Fruit fly (Drosophila melanogaster) whole organism, pupa: ENCODE data around the gene CG43407.
A peak's percentile ranks its signal among the peaks of the same experiment; 100 is the strongest.

ENCODE experiments used
- CG10348 ChIP-seq: fragments of 200-800 bp; sonication (Bioruptor generic); IDR thresholded peaks from 2 replicates; pipeline ENCODE4 v1.3.6; 2022; ENCODE audit warnings: missing biosample characterization, missing genetic modification characterization
- CG12605 ChIP-seq: fragments of 200-800 bp; sonication (Bioruptor generic); IDR thresholded peaks from 2 replicates; pipeline ENCODE4 v1.3.6; 2022; ENCODE audit warnings: missing biosample characterization, missing genetic modification characterization
- CG13204 ChIP-seq: fragments of 200-800 bp; sonication (Bioruptor generic); optimal IDR thresholded peaks from 2 replicates; lab custom pipeline; 2018; ENCODE audit warnings: missing biosample characterization, mild to moderate bottlenecking, missing genetic modification characterization, moderate library complexity
- CG14655 ChIP-seq: fragments of 200-800 bp; sonication (Bioruptor generic); optimal IDR thresholded peaks from 3 replicates; lab custom pipeline; 2017; ENCODE audit warnings: mild to moderate bottlenecking, missing biosample characterization, missing genetic modification reagents, missing genetic modification characterization
- CG15710 ChIP-seq: fragments of 200-800 bp; sonication (Bioruptor generic); optimal IDR thresholded peaks from 2 replicates; lab custom pipeline; 2018; ENCODE audit warnings: missing biosample characterization, mild to moderate bottlenecking, missing genetic modification characterization, moderate library complexity
- CG17806 ChIP-seq: fragments of 200-800 bp; sonication (Bioruptor generic); optimal IDR thresholded peaks from 2 replicates; lab custom pipeline; 2018; ENCODE audit warnings: missing biosample characterization, mild to moderate bottlenecking, missing genetic modification characterization, moderate library complexity
- CG32121 ChIP-seq: fragments of 200-800 bp; sonication (Bioruptor generic); IDR thresholded peaks from 2 replicates; pipeline ENCODE4 v1.3.6; 2022; ENCODE audit warnings: missing biosample characterization, missing genetic modification characterization
- CG34367 ChIP-seq: fragments of 200-800 bp; sonication (Bioruptor generic); optimal IDR thresholded peaks from 2 replicates; lab custom pipeline; 2018; ENCODE audit warnings: missing biosample characterization, mild to moderate bottlenecking, missing genetic modification characterization
- CG4496 ChIP-seq: fragments of 200-800 bp; sonication (Bioruptor generic); IDR thresholded peaks from 3 replicates; pipeline ENCODE4 v1.3.6; 2022; ENCODE audit warnings: missing biosample characterization, missing genetic modification characterization
- CG8159 ChIP-seq: fragments of 200-800 bp; sonication (Bioruptor generic); optimal IDR thresholded peaks from 3 replicates; lab custom pipeline; 2018; ENCODE audit warnings: missing biosample characterization, mild to moderate bottlenecking, missing genetic modification characterization, moderate library complexity
- CG8301 ChIP-seq: fragments of 200-800 bp; sonication (Bioruptor generic); optimal IDR thresholded peaks from 2 replicates; lab custom pipeline; 2018; ENCODE audit warnings: missing biosample characterization, mild to moderate bottlenecking, missing genetic modification characterization
- CG9948 ChIP-seq: fragments of 200-800 bp; sonication (Bioruptor generic); optimal IDR thresholded peaks from 2 replicates; lab custom pipeline; 2018; ENCODE audit warnings: missing biosample characterization, mild to moderate bottlenecking, missing genetic modification characterization, moderate library complexity
- D1 ChIP-seq: fragments of 200-800 bp; sonication (Bioruptor generic); optimal IDR thresholded peaks from 2 replicates; lab custom pipeline; 2018; ENCODE audit warnings: missing biosample characterization, mild to moderate bottlenecking, missing genetic modification characterization, moderate library complexity
- EcR ChIP-seq: fragments of 200-800 bp; sonication (Bioruptor generic); optimal IDR thresholded peaks from 3 replicates; lab custom pipeline; 2019; ENCODE audit warnings: missing biosample characterization, missing genetic modification characterization, mild to moderate bottlenecking, moderate library complexity, missing genetic modification reagents
- Ets98B ChIP-seq: fragments of 200-800 bp; sonication (Bioruptor generic); IDR thresholded peaks from 2 replicates; pipeline ENCODE4 v1.3.6; 2022; ENCODE audit warnings: missing biosample characterization, missing genetic modification characterization
- Pif1A ChIP-seq: fragments of 200-800 bp; sonication (Bioruptor generic); optimal IDR thresholded peaks from 3 replicates; lab custom pipeline; 2016; ENCODE audit warnings: missing biosample characterization, missing genetic modification characterization
- Pif1B ChIP-seq: fragments of 200-800 bp; sonication (Bioruptor generic); optimal IDR thresholded peaks from 3 replicates; lab custom pipeline; 2016; ENCODE audit warnings: missing biosample characterization, missing genetic modification characterization
- Snoo ChIP-seq: fragments of 200-800 bp; sonication (Bioruptor generic); optimal IDR thresholded peaks from 3 replicates; lab custom pipeline; 2017; ENCODE audit warnings: missing biosample characterization, mild to moderate bottlenecking, missing genetic modification characterization, inconsistent platforms
- fd96Ca ChIP-seq: fragments of 200-800 bp; sonication (Bioruptor generic); IDR thresholded peaks from 3 replicates; pipeline ENCODE4 v1.3.6; 2022; ENCODE audit warnings: missing biosample characterization, missing genetic modification characterization
- gl ChIP-seq: fragments of 200-800 bp; sonication (Bioruptor generic); optimal IDR thresholded peaks from 2 replicates; lab custom pipeline; 2018; ENCODE audit warnings: missing biosample characterization, mild to moderate bottlenecking, missing genetic modification characterization
- rn ChIP-seq: fragments of 200-800 bp; sonication (Bioruptor generic); IDR thresholded peaks from 2 replicates; pipeline ENCODE4 v1.3.6; 2022; ENCODE audit warnings: missing biosample characterization, missing genetic modification characterization

Gene CG43407

dm6 chr3L:19085688-19086363 is 32.6 kb upstream of the CG43407 start:
- TF ChIP-seq CG10348 (GFP tag; lab: Robert Waterston, UW) (no peak), fd96Ca (GFP tag; lab: Robert Waterston, UW) (0 out of 3 replicates have a peak, but pooled peaks have one; percentile 16), rn (GFP tag; lab: Robert Waterston, UW) (no peak), CG13204 (GFP tag; lab: Kevin White, UChicago) (peak; percentile 39), CG4496 (GFP tag; lab: Robert Waterston, UW) (peak; percentile 6; the same call in 1 of the 3 replicates), D1 (peak; percentile 36), CG34367 (tag; lab: Kevin White, UChicago) (no peak), Snoo (tag; lab: Kevin White, UChicago) (no peak), CG32121 (GFP tag; lab: Robert Waterston, UW) (peak; percentile 42)

- no peak for TF ChIP-seq rn (GFP tag; lab: Robert Waterston, UW)
- no peak for TF ChIP-seq CG8301
- TF ChIP-seq CG34367 (tag; lab: Kevin White, UChicago) = no peak
- no peak for TF ChIP-seq CG13204 (GFP tag; lab: Kevin White, UChicago)
- no peak for TF ChIP-seq Snoo (tag; lab: Kevin White, UChicago)
- TF ChIP-seq D1 = no peak
These were observed 29.9 kb upstream of the CG43407 start for dm6 chr3L:19083126-19083525.

dm6 chr3L:19080926-19081700 is 27.9 kb upstream of the CG43407 start:
- no peak for TF ChIP-seq CG9948 (tag; lab: Kevin White, UChicago)
- TF ChIP-seq gl (tag; lab: Kevin White, UChicago) = no peak
- TF ChIP-seq CG4496 (GFP tag; lab: Robert Waterston, UW) = no peak
- no peak for TF ChIP-seq CG34367 (tag; lab: Kevin White, UChicago)
- peak; percentile 35 for TF ChIP-seq CG14655 (GFP tag; lab: Kevin White, UChicago)
- TF ChIP-seq D1 = no peak
- TF ChIP-seq CG10348 (GFP tag; lab: Robert Waterston, UW) = no peak
- TF ChIP-seq EcR (GFP tag; lab: Kevin White, UChicago) = peak; percentile 98
- no peak for TF ChIP-seq CG17806 (tag; lab: Kevin White, UChicago)
- TF ChIP-seq Pif1A = no peak
- peak; percentile 47 for TF ChIP-seq CG8159 (tag; lab: Kevin White, UChicago)
- TF ChIP-seq fd96Ca (GFP tag; lab: Robert Waterston, UW) = 0 out of 3 replicates have a peak, but pooled peaks have one; percentile 10
- no peak for TF ChIP-seq rn (GFP tag; lab: Robert Waterston, UW)
- TF ChIP-seq CG12605 = no peak; the same call in 1 of the 2 replicates
- TF ChIP-seq Snoo (tag; lab: Kevin White, UChicago) = no peak
- TF ChIP-seq CG15710 (tag; lab: Kevin White, UChicago) = no peak
- no peak for TF ChIP-seq CG8301
- no peak; the same call in 1 of the 2 replicates for TF ChIP-seq Ets98B (GFP tag; lab: Robert Waterston, UW)
- TF ChIP-seq Pif1B (GFP tag; lab: Kevin White, UChicago) = no peak
- TF ChIP-seq CG13204 (GFP tag; lab: Kevin White, UChicago) = peak; percentile 42
- no peak for TF ChIP-seq CG32121 (GFP tag; lab: Robert Waterston, UW)
- TF ChIP-seq, all 21 proteins: peak for 5

dm6 chr3L:19079798-19080691 is 26.9 kb upstream of the CG43407 start:
- TF ChIP-seq fd96Ca (GFP tag; lab: Robert Waterston, UW) (peak; percentile 54; the same call in 1 of the 3 replicates), CG34367 (tag; lab: Kevin White, UChicago) (peak; percentile 38), CG4496 (GFP tag; lab: Robert Waterston, UW) (no peak; the same call in 1 of the 3 replicates), Pif1B (GFP tag; lab: Kevin White, UChicago) (peak; percentile 68), D1 (peak; percentile 31), CG13204 (GFP tag; lab: Kevin White, UChicago) (no peak), CG8159 (tag; lab: Kevin White, UChicago) (peak; percentile 80), CG12605 (no peak), CG15710 (tag; lab: Kevin White, UChicago) (peak; percentile 61), Pif1A (peak; percentile 72), CG32121 (GFP tag; lab: Robert Waterston, UW) (peak; percentile 47), rn (GFP tag; lab: Robert Waterston, UW) (no peak), CG10348 (GFP tag; lab: Robert Waterston, UW) (no peak), Ets98B (GFP tag; lab: Robert Waterston, UW) (no peak; the same call in 1 of the 2 replicates), gl (tag; lab: Kevin White, UChicago) (no peak), CG14655 (GFP tag; lab: Kevin White, UChicago) (peak; percentile 85), CG17806 (tag; lab: Kevin White, UChicago) (peak; percentile 21), EcR (GFP tag; lab: Kevin White, UChicago) (no peak), CG8301 (peak; percentile 73), Snoo (tag; lab: Kevin White, UChicago) (peak; percentile 73), CG9948 (tag; lab: Kevin White, UChicago) (peak; percentile 60)
